Fruit fly (Drosophila melanogaster) whole organism, embryonic: ENCODE results near the gene CG10011.

ENCODE experiments used
- BEAF-32 ChIP-seq: fragments of 200-800 bp; sonication (Bioruptor generic); optimal IDR thresholded peaks from 3 replicates; lab custom pipeline; 2017; ENCODE audit warnings: missing biosample characterization, missing genetic modification characterization, mild to moderate bottlenecking, moderate library complexity, missing genetic modification reagents
- CG10274 ChIP-seq: fragments of 200-800 bp; sonication (Bioruptor generic); optimal IDR thresholded peaks from 3 replicates; lab custom pipeline; 2017; ENCODE audit warnings: missing biosample characterization, mild to moderate bottlenecking, missing genetic modification characterization
- CG11723 ChIP-seq: fragments of 200-800 bp; sonication (Bioruptor generic); optimal IDR thresholded peaks from 2 replicates; lab custom pipeline; 2017; ENCODE audit warnings: missing biosample characterization, mild to moderate bottlenecking, missing genetic modification characterization
- CG12071 ChIP-seq: fragments of 200-800 bp; sonication (Bioruptor generic); optimal IDR thresholded peaks from 3 replicates; lab custom pipeline; 2018; ENCODE audit warnings: missing biosample characterization, mild to moderate bottlenecking, missing genetic modification characterization
- CG14014 ChIP-seq: fragments of 200-800 bp; sonication (Bioruptor generic); IDR thresholded peaks from 2 replicates; pipeline ENCODE4 v1.3.6; 2022; ENCODE audit warnings: missing biosample characterization, missing genetic modification characterization
- CG14860 ChIP-seq: fragments of 200-800 bp; sonication (Bioruptor generic); IDR thresholded peaks from 3 replicates; pipeline ENCODE4 v1.3.6; 2022; ENCODE audit warnings: missing biosample characterization, missing genetic modification characterization; ENCODE audit not compliant: partially characterized antibody
- CG15073 ChIP-seq: fragments of 200-800 bp; sonication (Bioruptor generic); optimal IDR thresholded peaks from 2 replicates; lab custom pipeline; 2016; ENCODE audit warnings: missing biosample characterization, missing genetic modification characterization
- CG15269 ChIP-seq: fragments of 200-800 bp; sonication (Bioruptor generic); optimal IDR thresholded peaks from 2 replicates; lab custom pipeline; 2018; ENCODE audit warnings: missing biosample characterization, mild to moderate bottlenecking, missing genetic modification characterization, moderate library complexity
- CG18599 ChIP-seq: fragments of 200-800 bp; sonication (Bioruptor generic); optimal IDR thresholded peaks from 3 replicates; lab custom pipeline; 2017; ENCODE audit warnings: missing biosample characterization, missing genetic modification characterization, mild to moderate bottlenecking, moderate library complexity, missing genetic modification reagents
- CG18764 ChIP-seq: fragments of 200-800 bp; sonication (Bioruptor generic); optimal IDR thresholded peaks from 3 replicates; lab custom pipeline; 2016; ENCODE audit warnings: missing biosample characterization, missing genetic modification characterization
- CG2199 ChIP-seq: fragments of 200-800 bp; sonication (Bioruptor generic); IDR thresholded peaks from 3 replicates; pipeline ENCODE4 v1.3.6; 2022; ENCODE audit warnings: missing biosample characterization, missing genetic modification characterization
- CG2678 ChIP-seq: fragments of 200-800 bp; sonication (Bioruptor generic); optimal IDR thresholded peaks from 3 replicates; lab custom pipeline; 2019; ENCODE audit warnings: missing biosample characterization, mild to moderate bottlenecking, missing genetic modification characterization, moderate library complexity
- CG31365 ChIP-seq: fragments of 200-800 bp; sonication (Bioruptor generic); optimal IDR thresholded peaks from 2 replicates; lab custom pipeline; 2018; ENCODE audit warnings: missing biosample characterization, mild to moderate bottlenecking, missing genetic modification characterization
- CG3281 ChIP-seq: fragments of 200-800 bp; sonication (Bioruptor generic); optimal IDR thresholded peaks from 3 replicates; lab custom pipeline; 2017; ENCODE audit warnings: missing biosample characterization, mild to moderate bottlenecking, missing genetic modification characterization
- CG3847 ChIP-seq: fragments of 200-800 bp; sonication (Bioruptor generic); IDR thresholded peaks from 2 replicates; pipeline ENCODE4 v1.3.6; 2022; ENCODE audit warnings: missing biosample characterization, missing genetic modification characterization
- CG4404 ChIP-seq: fragments of 200-800 bp; sonication (Bioruptor generic); IDR thresholded peaks from 2 replicates; pipeline ENCODE4 v1.3.6; 2022; ENCODE audit warnings: missing biosample characterization, missing genetic modification characterization
- CG5180 ChIP-seq: fragments of 200-800 bp; sonication (Bioruptor generic); optimal IDR thresholded peaks from 3 replicates; lab custom pipeline; 2017; ENCODE audit warnings: missing biosample characterization, missing genetic modification characterization, mild to moderate bottlenecking, moderate library complexity, missing genetic modification reagents
- CG6254 ChIP-seq: fragments of 200-800 bp; sonication (Bioruptor generic); optimal IDR thresholded peaks from 3 replicates; lab custom pipeline; 2017; ENCODE audit warnings: mild to moderate bottlenecking, missing biosample characterization, missing genetic modification reagents, missing genetic modification characterization
- CG6791 ChIP-seq: fragments of 200-800 bp; sonication (Bioruptor generic); IDR thresholded peaks from 3 replicates; pipeline ENCODE4 v1.3.6; 2022; ENCODE audit warnings: missing biosample characterization, missing genetic modification characterization; ENCODE audit not compliant: partially characterized antibody
- CG8359 ChIP-seq: fragments of 200-800 bp; sonication (Bioruptor generic); optimal IDR thresholded peaks from 2 replicates; lab custom pipeline; 2017; ENCODE audit warnings: missing biosample characterization, mild to moderate bottlenecking, missing genetic modification characterization, borderline replicate concordance
- CG8944 ChIP-seq: fragments of 200-800 bp; sonication (Bioruptor generic); optimal IDR thresholded peaks from 3 replicates; lab custom pipeline; 2016; ENCODE audit warnings: missing biosample characterization, missing genetic modification characterization
- CG9817 ChIP-seq: fragments of 200-800 bp; sonication (Bioruptor generic); optimal IDR thresholded peaks from 2 replicates; lab custom pipeline; 2018; ENCODE audit warnings: missing biosample characterization, mild to moderate bottlenecking, missing genetic modification characterization, moderate library complexity
- CG9876 ChIP-seq: fragments of 200-800 bp; sonication (Bioruptor generic); optimal IDR thresholded peaks from 2 replicates; lab custom pipeline; 2016; ENCODE audit warnings: missing biosample characterization, missing genetic modification characterization
- Camta ChIP-seq: fragments of 200-800 bp; sonication (Bioruptor generic); optimal IDR thresholded peaks from 2 replicates; lab custom pipeline; 2016; ENCODE audit warnings: missing biosample characterization, missing genetic modification characterization
- Dll ChIP-seq: fragments of 200-800 bp; sonication (Bioruptor generic); IDR thresholded peaks from 4 replicates; pipeline ENCODE4 v1.3.6; 2022; ENCODE audit warnings: missing biosample characterization, missing genetic modification characterization; ENCODE audit not compliant: partially characterized antibody
- ERR ChIP-seq: fragments of 200-800 bp; sonication (Bioruptor generic); optimal IDR thresholded peaks from 2 replicates; lab custom pipeline; 2016; ENCODE audit warnings: missing biosample characterization, missing genetic modification characterization
- Hr3 ChIP-seq: fragments of 200-800 bp; sonication (Bioruptor generic); optimal IDR thresholded peaks from 3 replicates; lab custom pipeline; 2016; ENCODE audit warnings: missing biosample characterization, missing genetic modification characterization
- Hr39 ChIP-seq: fragments of >200 bp; optimal IDR thresholded peaks from 2 replicates; lab custom pipeline; 2017
- Lim3 ChIP-seq: fragments of 200-800 bp; sonication (Bioruptor generic); IDR thresholded peaks from 2 replicates; pipeline ENCODE4 v1.3.6; 2022; ENCODE audit warnings: missing biosample characterization, missing genetic modification characterization
- Nf-YB ChIP-seq: fragments of 200-800 bp; sonication (Bioruptor generic); optimal IDR thresholded peaks from 3 replicates; lab custom pipeline; 2019; ENCODE audit warnings: missing biosample characterization, mild to moderate bottlenecking, missing genetic modification characterization, moderate library complexity
- Rfx ChIP-seq: fragments of 200-800 bp; sonication (Bioruptor generic); IDR thresholded peaks from 2 replicates; pipeline ENCODE4 v1.3.6; 2022; ENCODE audit warnings: missing biosample characterization, missing genetic modification characterization
- ac ChIP-seq: fragments of 200-800 bp; sonication (Bioruptor generic); optimal IDR thresholded peaks from 3 replicates; lab custom pipeline; 2017; ENCODE audit warnings: missing biosample characterization, mild to moderate bottlenecking, missing genetic modification characterization
- al ChIP-seq: fragments of 200-800 bp; sonication (Bioruptor generic); IDR thresholded peaks from 2 replicates; pipeline ENCODE4 v1.3.6; 2022; ENCODE audit warnings: missing biosample characterization, missing genetic modification characterization
- amos ChIP-seq: fragments of 200-800 bp; sonication (Bioruptor generic); IDR thresholded peaks from 2 replicates; pipeline ENCODE4 v1.3.6; 2022; ENCODE audit warnings: missing biosample characterization, missing genetic modification characterization; ENCODE audit not compliant: partially characterized antibody
- caup ChIP-seq: fragments of 200-800 bp; sonication (Bioruptor generic); optimal IDR thresholded peaks from 3 replicates; lab custom pipeline; 2017; ENCODE audit warnings: missing biosample characterization, mild to moderate bottlenecking, missing genetic modification characterization, moderate library complexity; ENCODE audit not compliant: severe bottlenecking
- dmrt99B ChIP-seq: fragments of 200-800 bp; sonication (Bioruptor generic); optimal IDR thresholded peaks from 2 replicates; lab custom pipeline; 2018; ENCODE audit warnings: missing biosample characterization, mild to moderate bottlenecking, missing genetic modification characterization, moderate library complexity
- ems ChIP-seq: fragments of 200-800 bp; sonication (Bioruptor generic); optimal IDR thresholded peaks from 3 replicates; lab custom pipeline; 2016; ENCODE audit warnings: missing biosample characterization, missing genetic modification characterization
- eve ChIP-seq, 2 experiments: fragments of >200 bp; optimal IDR thresholded peaks; 2 replicates each; lab custom pipeline; 2017; ENCODE audit warnings: missing biosample characterization in 2 of 2, missing genetic modification characterization in 2 of 2
- fd102C ChIP-seq: fragments of 200-800 bp; sonication (Bioruptor generic); optimal IDR thresholded peaks from 2 replicates; lab custom pipeline; 2018; ENCODE audit warnings: missing biosample characterization, mild to moderate bottlenecking, missing genetic modification characterization, moderate library complexity
- hb ChIP-seq: fragments of 200-800 bp; sonication (Bioruptor generic); IDR thresholded peaks from 3 replicates; pipeline ENCODE4 v1.3.6; 2022; ENCODE audit warnings: missing biosample characterization, missing genetic modification characterization; ENCODE audit not compliant: partially characterized antibody
- hkb ChIP-seq, 2 experiments: fragments of 200-800 bp in 1 of 2; fragments of >200 bp in 1 of 2; sonication (Bioruptor generic) in 1 of 2; IDR thresholded peaks in 1 of 2; optimal IDR thresholded peaks in 1 of 2; 2 replicates each; pipeline versions ENCODE4 v1.3.6 to Lab custom; 2017 to 2022; ENCODE audit warnings: missing biosample characterization in 1 of 2, missing genetic modification characterization in 1 of 2
- kay ChIP-seq: fragments of 200-800 bp; sonication (Bioruptor generic); optimal IDR thresholded peaks from 2 replicates; lab custom pipeline; 2016; ENCODE audit warnings: missing biosample characterization, missing genetic modification characterization
- lola ChIP-seq, 3 experiments: fragments of >200 bp in 2 of 3; fragments of 200-800 bp in 1 of 3; sonication (Bioruptor generic) in 1 of 3; optimal IDR thresholded peaks; 2 replicates each; lab custom pipeline; 2017 to 2019; ENCODE audit warnings: missing biosample characterization in 3 of 3, missing genetic modification characterization in 3 of 3, mild to moderate bottlenecking in 1 of 3, moderate library complexity in 1 of 3
- pfk ChIP-seq: fragments of 200-800 bp; sonication (Bioruptor generic); optimal IDR thresholded peaks from 2 replicates; lab custom pipeline; 2018; ENCODE audit warnings: missing biosample characterization, mild to moderate bottlenecking, missing genetic modification characterization, moderate library complexity
- psq ChIP-seq: fragments of 200-800 bp; sonication (Bioruptor generic); optimal IDR thresholded peaks from 2 replicates; lab custom pipeline; 2017; ENCODE audit warnings: missing biosample characterization, missing genetic modification characterization
- sens ChIP-seq: fragments of 200-800 bp; sonication (Bioruptor generic); peaks from one replicate; lab custom pipeline; 2016; ENCODE audit warnings: missing biosample characterization, missing genetic modification characterization
- sug ChIP-seq: fragments of 200-800 bp; optimal IDR thresholded peaks from 2 replicates; lab custom pipeline; 2019; ENCODE audit warnings: missing biosample characterization, mild to moderate bottlenecking, missing genetic modification characterization, moderate library complexity
- wek ChIP-seq: fragments of 200-800 bp; sonication (Bioruptor generic); optimal IDR thresholded peaks from 3 replicates; lab custom pipeline; 2018; ENCODE audit warnings: missing biosample characterization, mild to moderate bottlenecking, missing genetic modification characterization, moderate library complexity
- wor ChIP-seq: fragments of 200-800 bp; sonication (Bioruptor generic); IDR thresholded peaks from 2 replicates; pipeline ENCODE4 v1.3.6; 2022; ENCODE audit warnings: missing biosample characterization, missing genetic modification characterization
- zfh1 ChIP-seq: fragments of 200-800 bp; sonication (Bioruptor generic); IDR thresholded peaks from 3 replicates; pipeline ENCODE4 v1.3.6; 2022; ENCODE audit warnings: missing biosample characterization, missing genetic modification characterization

CG10011 gene

DNA sequence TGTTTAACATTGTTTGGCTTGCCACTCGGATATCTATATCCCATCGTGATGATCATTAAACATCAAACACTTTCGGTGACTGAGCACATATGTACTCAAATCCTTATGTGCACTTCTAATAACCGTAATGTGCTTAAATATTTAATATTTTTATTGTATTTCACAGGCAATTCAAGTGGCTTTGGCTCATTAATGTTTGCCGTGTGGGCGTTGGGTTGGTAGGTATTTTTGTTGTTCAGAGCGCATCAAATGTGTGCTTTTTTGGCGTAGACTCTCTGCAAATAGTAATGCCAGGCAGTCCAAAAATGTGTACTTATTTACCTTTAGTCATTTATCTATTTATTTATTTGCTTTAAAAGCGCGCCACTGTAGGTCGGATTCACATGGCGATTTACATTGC lies 48.0 kb downstream of the CG10011 start (continued):
- TF ChIP-seq Hr3: no peak
- no peak for TF ChIP-seq CG8359 (GFP tag; lab: Kevin White, UChicago)
- no peak for TF ChIP-seq CG10274
- no peak for TF ChIP-seq CG6791 (GFP tag; lab: Robert Waterston, UW)
- no peak for TF ChIP-seq eve (GFP tag; optimal IDR thresholded peaks at IDR 0.05; lab: Kevin White, UChicago)
- TF ChIP-seq CG8944 (GFP tag; lab: Kevin White, UChicago): no peak
- no peak for TF ChIP-seq BEAF-32 (GFP tag; lab: Kevin White, UChicago)
- peak; percentile 65 for TF ChIP-seq CG2678
- no peak for TF ChIP-seq hkb (optimal IDR thresholded peaks at IDR 0.05; lab: Kevin White, UChicago)
- peak; percentile 60; the same call in 1 of the 2 replicates for TF ChIP-seq hkb (GFP tag; IDR thresholded peaks at IDR 0.05; lab: Robert Waterston, UW)
- TF ChIP-seq CG31365: no peak
- TF ChIP-seq CG18599: peak; percentile 17
- no peak for TF ChIP-seq wor
- TF ChIP-seq Lim3: no peak
- TF ChIP-seq CG18764 (GFP tag; lab: Kevin White, UChicago): peak; percentile 20
- TF ChIP-seq CG2199: no peak
- no peak for TF ChIP-seq Nf-YB
- no peak for TF ChIP-seq amos (GFP tag; lab: Robert Waterston, UW)
- TF ChIP-seq Camta (GFP tag; lab: Kevin White, UChicago): no peak
- TF ChIP-seq Dll (GFP tag; lab: Robert Waterston, UW): no peak
- no peak for TF ChIP-seq fd102C (GFP tag; lab: Kevin White, UChicago)
- TF ChIP-seq caup (GFP tag; lab: Kevin White, UChicago): peak; percentile 13
- peak; percentile 10 for TF ChIP-seq sug
- peak; percentile 20 for TF ChIP-seq wek (GFP tag; lab: Kevin White, UChicago)
- no peak for TF ChIP-seq CG11723 (GFP tag; lab: Kevin White, UChicago)
- TF ChIP-seq CG4404 (GFP tag; lab: Robert Waterston, UW): no peak
- no peak for TF ChIP-seq psq (GFP tag; lab: Kevin White, UChicago)
- no peak for TF ChIP-seq Hr39 (lab: Kevin White, UChicago)
- TF ChIP-seq CG14860 (GFP tag; lab: Robert Waterston, UW): no peak
- peak; percentile 30 for TF ChIP-seq ac (GFP tag; lab: Kevin White, UChicago)
- TF ChIP-seq al (GFP tag; lab: Robert Waterston, UW): no peak
- TF ChIP-seq ems (GFP tag; lab: Kevin White, UChicago): no peak
- no peak for TF ChIP-seq lola (GFP tag; optimal IDR thresholded peaks at IDR 0.05; lab: Kevin White, UChicago)
- 0 out of 3 replicates have a peak, but pooled peaks have one; percentile 27 for TF ChIP-seq zfh1
- TF ChIP-seq kay (GFP tag; lab: Kevin White, UChicago): peak; percentile 8
- peak; percentile 48 for TF ChIP-seq CG3281 (GFP tag; lab: Kevin White, UChicago)
- TF ChIP-seq pfk (GFP tag; lab: Kevin White, UChicago): no peak
- TF ChIP-seq ERR (GFP tag; lab: Kevin White, UChicago): no peak
- TF ChIP-seq CG3847 (GFP tag; lab: Robert Waterston, UW): no peak
- TF ChIP-seq CG6254: no peak
- 0 out of 2 replicates have a peak, but pooled peaks have one; percentile 6 for TF ChIP-seq Rfx (GFP tag; lab: Robert Waterston, UW)
- TF ChIP-seq dmrt99B (tag; lab: Kevin White, UChicago): peak; percentile 41
- peak; percentile 12; the same call in 1 of the 2 replicates for TF ChIP-seq CG14014 (GFP tag; lab: Robert Waterston, UW)
- TF ChIP-seq CG9876: no peak
- no peak for TF ChIP-seq CG9817 (tag; lab: Kevin White, UChicago)
- TF ChIP-seq CG5180 (GFP tag; lab: Kevin White, UChicago): peak; percentile 16
- peak; percentile 24 for TF ChIP-seq CG15269 (tag; lab: Kevin White, UChicago)
- TF ChIP-seq CG12071: peak; percentile 34
- peak; percentile 87 for TF ChIP-seq sens (GFP tag; lab: Kevin White, UChicago)
- no peak for TF ChIP-seq CG15073 (GFP tag; lab: Kevin White, UChicago)
- TF ChIP-seq hb: no peak
